Fruit fly (Drosophila melanogaster): ENCODE measurements around the gene Arpc3B.
A peak's percentile ranks its signal among the peaks of the same experiment; 100 is the strongest.

Arpc3B gene

dm6 chrX:17107401-17107916 lies 1.8 kb upstream of the Arpc3B start, which contains the start of gene CG5004:
Gene CG5004, plus strand, starts transcription at chrX:17107582.
- TF ChIP-seq jumu (GFP tag; optimal IDR thresholded peaks at IDR 0.05) (no peak), crc (GFP tag; optimal IDR thresholded peaks at IDR 0.05) (no peak), CG6654 (GFP tag; optimal IDR thresholded peaks at IDR 0.05) (no peak), Xbp1 (GFP tag; optimal IDR thresholded peaks at IDR 0.05) (no peak), hbn (GFP tag; IDR thresholded peaks at IDR 0.05; ENCODE audit: partially characterized antibody) (no peak; the same call in 1 of the 2 replicates), stwl (tag; optimal IDR thresholded peaks at IDR 0.05) (peak; percentile 83), CG31441 (GFP tag; IDR thresholded peaks at IDR 0.05) (no peak), CG11695 (GFP tag; IDR thresholded peaks at IDR 0.05) (no peak), Oli (tag; optimal IDR thresholded peaks at IDR 0.05) (no peak), CG3281 (GFP tag; optimal IDR thresholded peaks at IDR 0.05) (no peak), CG17328 (GFP tag; IDR thresholded peaks at IDR 0.05) (no peak), gcm (GFP tag; optimal IDR thresholded peaks at IDR 0.05) (no peak), mam (GFP tag; optimal IDR thresholded peaks at IDR 0.05) (no peak), CG34422 (GFP tag; IDR thresholded peaks at IDR 0.05) (peak; percentile 78; the same call in 1 of the 3 replicates), CG32772 (GFP tag; IDR thresholded peaks at IDR 0.05) (no peak), Neu2 (GFP tag; optimal IDR thresholded peaks at IDR 0.05; ENCODE audit: borderline replicate concordance) (no peak), croc (GFP tag; conservative IDR thresholded peaks at IDR 0.05) (no peak), Aef1 (GFP tag; IDR thresholded peaks at IDR 0.05) (peak; percentile 58; the same call in 2 of the 3 replicates), CG9437 (GFP tag; optimal IDR thresholded peaks at IDR 0.05) (no peak), ap (GFP tag; IDR thresholded peaks at IDR 0.05) (no peak), pfk (GFP tag; optimal IDR thresholded peaks at IDR 0.05) (no peak), CG31365 (tag; optimal IDR thresholded peaks at IDR 0.05) (no peak), vnd (GFP tag; IDR thresholded peaks at IDR 0.05; ENCODE audit: partially characterized antibody) (0 out of 3 replicates have a peak, but pooled peaks have one; percentile 25), Doc3 (GFP tag; IDR thresholded peaks at IDR 0.05; ENCODE audit: partially characterized antibody) (0 out of 3 replicates have a peak, but pooled peaks have one; percentile 33), CG16813 (GFP tag; IDR thresholded peaks at IDR 0.05; ENCODE audit: partially characterized antibody) (peak; percentile 55), fd96Cb (tag; optimal IDR thresholded peaks at IDR 0.05) (no peak), CG1602 (GFP tag; optimal IDR thresholded peaks at IDR 0.05) (no peak), bab2 (GFP tag; optimal IDR thresholded peaks at IDR 0.05) (no peak), CG2889 (GFP tag; IDR thresholded peaks at IDR 0.05) (no peak), CG8944 (GFP tag; optimal IDR thresholded peaks at IDR 0.05) (no peak), CG2202 (tag; optimal IDR thresholded peaks at IDR 0.05) (no peak), CG8478 (optimal IDR thresholded peaks at IDR 0.05) (no peak), CG12236 (GFP tag; optimal IDR thresholded peaks at IDR 0.05) (no peak), Hsf (GFP tag; optimal IDR thresholded peaks at IDR 0.05) (no peak), CG34224 (GFP tag; IDR thresholded peaks at IDR 0.05; ENCODE audit: partially characterized antibody) (peak; percentile 44; the same call in 1 of the 3 replicates), corto (GFP tag; optimal IDR thresholded peaks at IDR 0.05) (no peak), Ets97D (GFP tag; optimal IDR thresholded peaks at IDR 0.05) (no peak), chn (GFP tag; optimal IDR thresholded peaks at IDR 0.05) (no peak), CG13424 (tag; optimal IDR thresholded peaks at IDR 0.05) (no peak), zfh2 (GFP tag; optimal IDR thresholded peaks at IDR 0.05) (no peak), Med (GFP tag) (no peak), bowl (GFP tag; IDR thresholded peaks at IDR 0.05) (no peak), CG9932 (GFP tag; IDR thresholded peaks at IDR 0.05) (0 out of 2 replicates have a peak, but pooled peaks have one; percentile 19), lmd (GFP tag; IDR thresholded peaks at IDR 0.05) (no peak), seq (GFP tag; IDR thresholded peaks at IDR 0.05) (no peak), fu2 (GFP tag; optimal IDR thresholded peaks at IDR 0.05) (no peak), Jarid2 (GFP tag; optimal IDR thresholded peaks at IDR 0.05) (peak; percentile 87), scrt (GFP tag; optimal IDR thresholded peaks at IDR 0.05) (no peak), CG6683 (GFP tag; optimal IDR thresholded peaks at IDR 0.05) (no peak), ttk (GFP tag; IDR thresholded peaks at IDR 0.05) (no peak), Kr (GFP tag; optimal IDR thresholded peaks at IDR 0.05) (no peak)

Measured in whole organism, embryonic.